Fruit fly (Drosophila melanogaster): ENCODE results near the gene CG6765.

Gene CG6765

dm6 chr3L:8547104-8547523 is 34.5 kb downstream of the CG6765 start:
- TF ChIP-seq bab1 (GFP tag; optimal IDR thresholded peaks at IDR 0.05), result no peak
- peak; percentile 65 for TF ChIP-seq CG33017 (tag; optimal IDR thresholded peaks at IDR 0.05)
- TF ChIP-seq CG7101 (tag; optimal IDR thresholded peaks at IDR 0.05), result peak; percentile 73
- peak; percentile 16 for TF ChIP-seq CG12768 (GFP tag; optimal IDR thresholded peaks at IDR 0.05)
- no peak for TF ChIP-seq Clk (GFP tag; optimal IDR thresholded peaks at IDR 0.05)
- no peak for TF ChIP-seq cnc (optimal IDR thresholded peaks at IDR 0.05)
- no peak for TF ChIP-seq ovo (GFP tag; optimal IDR thresholded peaks at IDR 0.05)
- TF ChIP-seq Crg-1 (GFP tag; optimal IDR thresholded peaks at IDR 0.05), result no peak
- TF ChIP-seq kay (GFP tag; ENCODE audit: borderline replicate concordance), result peak; percentile 91
- peak; percentile 81 for TF ChIP-seq cic (GFP tag; optimal IDR thresholded peaks at IDR 0.05)
- peak; percentile 30 for TF ChIP-seq tj (GFP tag; optimal IDR thresholded peaks at IDR 0.05)
- TF ChIP-seq pad (GFP tag; optimal IDR thresholded peaks at IDR 0.05), result peak; percentile 14
- peak; percentile 41 for TF ChIP-seq CG11617 (GFP tag; optimal IDR thresholded peaks at IDR 0.05)
- TF ChIP-seq CG7045 (GFP tag; optimal IDR thresholded peaks at IDR 0.05), result peak; percentile 37
- no peak for TF ChIP-seq Mnt (GFP tag; optimal IDR thresholded peaks at IDR 0.05)
- TF ChIP-seq CG14711 (tag; optimal IDR thresholded peaks at IDR 0.05), result peak; percentile 52
- no peak for TF ChIP-seq Hr96 (GFP tag; optimal IDR thresholded peaks at IDR 0.05)
- TF ChIP-seq toe (GFP tag; optimal IDR thresholded peaks at IDR 0.05), result peak; percentile 43
- TF ChIP-seq CG1620 (GFP tag; optimal IDR thresholded peaks at IDR 0.05), result no peak
- TF ChIP-seq CG5204 (GFP tag; optimal IDR thresholded peaks at IDR 0.05), result peak; percentile 29

dm6 chr3L:8549183-8549890 is 36.8 kb downstream of the CG6765 start:
- TF ChIP-seq ovo (GFP tag; optimal IDR thresholded peaks at IDR 0.05) (no peak), bab1 (GFP tag; optimal IDR thresholded peaks at IDR 0.05) (peak; percentile 28), cic (GFP tag; optimal IDR thresholded peaks at IDR 0.05) (no peak), Crg-1 (GFP tag; optimal IDR thresholded peaks at IDR 0.05) (no peak), tj (GFP tag; optimal IDR thresholded peaks at IDR 0.05) (peak; percentile 97), CG33017 (tag; optimal IDR thresholded peaks at IDR 0.05) (no peak), Hr96 (GFP tag; optimal IDR thresholded peaks at IDR 0.05) (no peak), CG7045 (GFP tag; optimal IDR thresholded peaks at IDR 0.05) (no peak), CG14711 (tag; optimal IDR thresholded peaks at IDR 0.05) (peak; percentile 46), CG7101 (tag; optimal IDR thresholded peaks at IDR 0.05) (peak; percentile 33)

dm6 chr3L:8550836-8551235 is 38.3 kb downstream of the CG6765 start:
- TF ChIP-seq Mnt (GFP tag; optimal IDR thresholded peaks at IDR 0.05) (no peak), CG11617 (GFP tag; optimal IDR thresholded peaks at IDR 0.05) (no peak), tj (GFP tag; optimal IDR thresholded peaks at IDR 0.05) (no peak), CG7045 (GFP tag; optimal IDR thresholded peaks at IDR 0.05) (no peak), cic (GFP tag; optimal IDR thresholded peaks at IDR 0.05) (no peak), pad (GFP tag; optimal IDR thresholded peaks at IDR 0.05) (no peak), Hr96 (GFP tag; optimal IDR thresholded peaks at IDR 0.05) (no peak), CG7101 (tag; optimal IDR thresholded peaks at IDR 0.05) (no peak)

dm6 chr3L:8553125-8553524 is 40.6 kb downstream of the CG6765 start:
- no peak for TF ChIP-seq kay (GFP tag; ENCODE audit: borderline replicate concordance)
- no peak for TF ChIP-seq Crg-1 (GFP tag; optimal IDR thresholded peaks at IDR 0.05)
- TF ChIP-seq CG14711 (tag; optimal IDR thresholded peaks at IDR 0.05), result no peak
- TF ChIP-seq Mnt (GFP tag; optimal IDR thresholded peaks at IDR 0.05), result no peak
- no peak for TF ChIP-seq toe (GFP tag; optimal IDR thresholded peaks at IDR 0.05)
- TF ChIP-seq ovo (GFP tag; optimal IDR thresholded peaks at IDR 0.05), result no peak
- TF ChIP-seq tj (GFP tag; optimal IDR thresholded peaks at IDR 0.05), result no peak
- TF ChIP-seq cnc (optimal IDR thresholded peaks at IDR 0.05), result no peak
- TF ChIP-seq Clk (GFP tag; optimal IDR thresholded peaks at IDR 0.05), result no peak
- no peak for TF ChIP-seq CG1620 (GFP tag; optimal IDR thresholded peaks at IDR 0.05)
- no peak for TF ChIP-seq cic (GFP tag; optimal IDR thresholded peaks at IDR 0.05)
- TF ChIP-seq CG7101 (tag; optimal IDR thresholded peaks at IDR 0.05), result no peak
- no peak for TF ChIP-seq CG5204 (GFP tag; optimal IDR thresholded peaks at IDR 0.05)

dm6 chr3L:8554024-8554642 is 41.6 kb downstream of the CG6765 start:
- no peak for TF ChIP-seq toe (GFP tag; optimal IDR thresholded peaks at IDR 0.05)
- TF ChIP-seq Hr96 (GFP tag; optimal IDR thresholded peaks at IDR 0.05), result no peak
- no peak for TF ChIP-seq CG7045 (GFP tag; optimal IDR thresholded peaks at IDR 0.05)
- TF ChIP-seq CG11617 (GFP tag; optimal IDR thresholded peaks at IDR 0.05), result no peak
- no peak for TF ChIP-seq cnc (optimal IDR thresholded peaks at IDR 0.05)
- TF ChIP-seq cic (GFP tag; optimal IDR thresholded peaks at IDR 0.05), result peak; percentile 22

- TF ChIP-seq CG33017 (tag; optimal IDR thresholded peaks at IDR 0.05) (no peak), pad (GFP tag; optimal IDR thresholded peaks at IDR 0.05) (no peak), CG7045 (GFP tag; optimal IDR thresholded peaks at IDR 0.05) (no peak), Hr96 (GFP tag; optimal IDR thresholded peaks at IDR 0.05) (no peak), kay (GFP tag; ENCODE audit: borderline replicate concordance) (no peak), CG7101 (tag; optimal IDR thresholded peaks at IDR 0.05) (no peak), ovo (GFP tag; optimal IDR thresholded peaks at IDR 0.05) (no peak), bab1 (GFP tag; optimal IDR thresholded peaks at IDR 0.05) (no peak), CG1620 (GFP tag; optimal IDR thresholded peaks at IDR 0.05) (no peak), Crg-1 (GFP tag; optimal IDR thresholded peaks at IDR 0.05) (no peak), CG14711 (tag; optimal IDR thresholded peaks at IDR 0.05) (no peak)
Measured at dm6 chr3L:8557018-8557417, 44.5 kb downstream of the CG6765 start.

All from whole organism, adult.